Worm (Caenorhabditis elegans) whole organism, dauer: Measurements from ENCODE around the gene sri-28.
"Not testable (repeated sequence)": the region's sequence is repeated elsewhere in the genome, so short reads cannot be mapped to it uniquely, and the experiment has no call there.

Experiments used
- unc-62 ChIP-seq: sonication (generic microtip); optimal IDR thresholded peaks from 2 replicates; lab custom pipeline; 2017; ENCODE audit warnings: missing biosample characterization, missing genetic modification reagents, missing genetic modification characterization

The sri-28 gene

DNA sequence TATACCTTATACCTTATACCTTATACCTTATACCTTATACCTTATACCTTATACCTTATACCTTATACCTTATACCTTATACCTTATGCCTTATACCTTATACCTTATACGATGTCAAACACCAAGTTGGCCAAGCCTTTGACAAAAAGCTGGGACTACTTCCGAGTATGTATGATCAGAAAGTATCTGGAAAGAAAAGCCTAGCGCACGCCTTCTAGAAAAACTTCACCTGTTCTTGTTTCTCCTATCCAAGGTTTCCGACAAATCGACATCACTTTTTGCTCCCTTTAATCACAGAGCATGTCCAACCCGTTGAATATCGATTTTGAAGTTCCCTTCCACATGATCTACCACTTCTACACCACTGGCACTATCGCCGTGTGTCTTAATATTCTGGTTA, at the start of gene sri-28:
Gene sri-28, plus strand, starts transcription at position 301 of the 400 bp plus-strand sequence.
- no peak for TF ChIP-seq unc-62

ce11 chrII:3000535-3001264, 47.8 kb upstream of the sri-28 start, which contains the start of gene lido-9:
Gene lido-9 (plus strand): TSS chrII:3000768.
- TF ChIP-seq unc-62 = no peak

- no peak for TF ChIP-seq unc-62
These were observed 46.3 kb upstream of the sri-28 start, which contains the start of gene lido-10 for ce11 chrII:3002211-3002610. Gene lido-10 (plus strand): TSS chrII:3002511.

ce11 chrII:3003667-3004066, 44.8 kb upstream of the sri-28 start, which contains the start of gene lido-11:
Gene lido-11 (plus strand): TSS chrII:3003967.
- TF ChIP-seq unc-62 = no peak

ce11 chrII:3005499-3005898, 43.0 kb upstream of the sri-28 start, which contains the start of gene lido-12:
Gene lido-12 (plus strand): TSS chrII:3005799.
- no peak for TF ChIP-seq unc-62

- no peak for TF ChIP-seq unc-62
These were observed 40.1 kb upstream of the sri-28 start, which contains the start of gene sdz-5 for ce11 chrII:3008400-3008799. Gene sdz-5 (plus strand): TSS chrII:3008700.

DNA sequence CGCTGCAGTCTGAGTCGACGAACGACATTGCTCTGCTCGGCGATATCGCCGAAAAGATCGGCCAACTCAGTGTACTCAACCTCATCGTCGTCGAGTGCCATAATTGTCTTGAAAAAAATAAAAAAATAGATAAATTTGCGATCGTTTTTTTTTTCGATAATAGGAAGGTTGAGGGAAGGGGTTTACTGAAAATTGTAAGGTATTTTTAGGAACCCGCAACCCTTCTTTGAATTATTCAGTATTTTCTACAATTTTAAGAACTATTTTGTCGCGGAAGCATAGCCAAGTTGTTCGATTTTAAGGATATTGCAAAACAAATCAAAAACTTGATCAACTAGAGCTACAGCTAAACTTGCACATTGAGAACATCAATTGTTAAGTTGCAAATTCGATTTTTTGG, 36.3 kb upstream of the sri-28 start, which contains the start of gene C41H7.9:
Gene C41H7.9, minus strand, starts transcription at position 101 of the 400 bp plus-strand sequence.
- no peak for TF ChIP-seq unc-62

ce11 chrII:3014196-3014849, 34.2 kb upstream of the sri-28 start, which contains the start of gene C41H7.2:
Gene C41H7.2 (plus strand): TSS chrII:3014817.
- no peak for TF ChIP-seq unc-62

ce11 chrII:3019807-3020206, 28.7 kb upstream of the sri-28 start, which contains the start of gene clec-3:
Gene clec-3 (minus strand): TSS chrII:3019907.
- TF ChIP-seq unc-62 = no peak

- no peak for TF ChIP-seq unc-62
These were observed 27.6 kb upstream of the sri-28 start for ce11 chrII:3020899-3021298.

ce11 chrII:3023381-3023935, 25.0 kb upstream of the sri-28 start, which contains the start of gene clec-2:
Gene clec-2 (minus strand): TSS chrII:3023431.
- TF ChIP-seq unc-62 = no peak

- TF ChIP-seq unc-62 = no peak
These were observed 23.8 kb upstream of the sri-28 start for ce11 chrII:3024655-3025054.

DNA sequence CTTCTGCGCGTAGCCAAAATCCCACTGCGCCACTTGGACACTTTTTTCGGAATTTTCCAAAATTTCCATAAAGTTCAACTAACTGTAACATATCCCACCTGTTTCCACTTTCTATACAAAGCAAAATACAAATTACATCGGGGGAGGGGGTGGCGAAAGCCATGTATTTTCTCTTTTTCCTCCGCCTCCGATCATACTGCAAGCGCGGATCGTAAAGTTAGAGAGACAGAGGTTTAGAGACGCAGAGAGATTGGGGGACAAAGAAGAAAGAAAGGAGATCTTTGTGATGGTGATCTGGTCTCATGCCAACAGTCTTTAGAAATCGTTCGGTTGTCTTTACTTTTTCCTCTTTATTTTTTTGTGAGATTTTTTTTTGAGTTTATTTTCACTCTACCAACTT, 20.2 kb upstream of the sri-28 start:
- TF ChIP-seq unc-62 = no peak

ce11 chrII:3030416-3030815, 18.1 kb upstream of the sri-28 start:
- no peak for TF ChIP-seq unc-62

DNA sequence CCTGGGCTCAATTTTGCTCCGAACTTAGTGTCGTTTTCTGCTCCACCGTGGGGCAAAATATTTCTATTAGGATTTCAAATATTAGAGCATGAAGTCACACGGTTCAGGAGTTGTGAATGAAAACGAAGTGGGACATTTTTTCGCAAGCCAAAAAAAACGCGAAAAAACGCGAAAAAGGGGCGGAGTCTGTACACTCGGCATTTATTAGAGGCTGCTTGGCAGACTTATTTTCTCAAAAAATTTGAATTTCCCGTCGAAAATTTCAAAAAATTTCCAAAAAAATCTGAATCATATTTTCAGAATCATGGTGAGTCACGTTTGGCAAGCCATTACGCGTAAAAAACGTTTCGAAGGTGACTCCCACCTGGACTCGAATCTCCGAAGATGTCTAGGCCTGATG, 16.0 kb upstream of the sri-28 start, which contains the start of gene B0454.6:
Gene B0454.6, plus strand, starts transcription at position 301 of the 400 bp plus-strand sequence.
- TF ChIP-seq unc-62 = not testable (repeated sequence)

ce11 chrII:3034914-3035313, 13.6 kb upstream of the sri-28 start:
- TF ChIP-seq unc-62 = no peak

- TF ChIP-seq unc-62 = no peak
These were observed 12.1 kb upstream of the sri-28 start for ce11 chrII:3036344-3036743.
